Fruit fly (Drosophila melanogaster) whole organism, wandering third instar larva: ENCODE results near the gene Cerk.

ENCODE experiments used
- Abd-B ChIP-seq: fragments of >200 bp; optimal IDR thresholded peaks from 2 replicates; lab custom pipeline; 2017; ENCODE audit warnings: missing biosample characterization, missing genetic modification characterization
- fru ChIP-seq: fragments of 200-800 bp; sonication (Bioruptor generic); optimal IDR thresholded peaks from 3 replicates; lab custom pipeline; 2016; ENCODE audit warnings: missing biosample characterization, mild to moderate bottlenecking, missing genetic modification characterization
- psq ChIP-seq: fragments of 200-800 bp; sonication (Bioruptor generic); optimal IDR thresholded peaks from 3 replicates; lab custom pipeline; 2017; ENCODE audit warnings: missing biosample characterization, mild to moderate bottlenecking, missing genetic modification characterization, moderate library complexity

DNA sequence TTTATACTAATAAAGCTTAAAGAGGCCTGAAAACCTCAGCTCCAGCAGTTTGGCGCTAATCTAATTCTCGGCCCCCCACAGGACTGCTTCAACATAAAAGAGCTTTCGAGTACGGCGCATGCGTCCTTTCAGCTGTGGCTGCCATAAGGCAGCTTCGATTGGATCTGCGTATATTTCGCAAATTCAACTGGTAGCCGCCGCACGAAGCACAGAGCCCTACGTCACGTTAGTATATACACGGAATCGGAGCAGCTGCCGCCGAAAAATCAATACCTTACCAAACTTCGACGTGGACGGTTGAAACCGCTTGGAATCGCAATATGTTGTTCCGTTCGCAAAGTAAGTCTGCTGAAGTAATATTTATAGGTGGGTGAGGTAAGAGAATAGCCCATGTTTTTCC lies 8.5 kb upstream of the Cerk start, which contains the start of gene 7B2:
- TF ChIP-seq psq (GFP tag; lab: Kevin White, UChicago) (no peak), fru (GFP tag; lab: Kevin White, UChicago) (no peak), Abd-B (GFP tag; lab: Kevin White, UChicago) (no peak)
